Fruit fly (Drosophila melanogaster): ENCODE data around the gene TTLL3A.

- TF ChIP-seq h (optimal IDR thresholded peaks at IDR 0.05) = no peak
- no peak for TF ChIP-seq Sin3A (optimal IDR thresholded peaks at IDR 0.05)
- no peak for TF ChIP-seq ttk (optimal IDR thresholded peaks at IDR 0.05)
- TF ChIP-seq Myc (optimal IDR thresholded peaks at IDR 0.05) = no peak
These were observed 23.1 kb downstream of the TTLL3A start for dm6 chr2L:6716921-6717320.
